Worm (Caenorhabditis elegans) whole organism, dauer: ENCODE data around the gene egl-15.

Source experiments
- unc-62 ChIP-seq: sonication (generic microtip); optimal IDR thresholded peaks from 2 replicates; lab custom pipeline; 2017; ENCODE audit warnings: missing biosample characterization, missing genetic modification reagents, missing genetic modification characterization

Gene egl-15

DNA sequence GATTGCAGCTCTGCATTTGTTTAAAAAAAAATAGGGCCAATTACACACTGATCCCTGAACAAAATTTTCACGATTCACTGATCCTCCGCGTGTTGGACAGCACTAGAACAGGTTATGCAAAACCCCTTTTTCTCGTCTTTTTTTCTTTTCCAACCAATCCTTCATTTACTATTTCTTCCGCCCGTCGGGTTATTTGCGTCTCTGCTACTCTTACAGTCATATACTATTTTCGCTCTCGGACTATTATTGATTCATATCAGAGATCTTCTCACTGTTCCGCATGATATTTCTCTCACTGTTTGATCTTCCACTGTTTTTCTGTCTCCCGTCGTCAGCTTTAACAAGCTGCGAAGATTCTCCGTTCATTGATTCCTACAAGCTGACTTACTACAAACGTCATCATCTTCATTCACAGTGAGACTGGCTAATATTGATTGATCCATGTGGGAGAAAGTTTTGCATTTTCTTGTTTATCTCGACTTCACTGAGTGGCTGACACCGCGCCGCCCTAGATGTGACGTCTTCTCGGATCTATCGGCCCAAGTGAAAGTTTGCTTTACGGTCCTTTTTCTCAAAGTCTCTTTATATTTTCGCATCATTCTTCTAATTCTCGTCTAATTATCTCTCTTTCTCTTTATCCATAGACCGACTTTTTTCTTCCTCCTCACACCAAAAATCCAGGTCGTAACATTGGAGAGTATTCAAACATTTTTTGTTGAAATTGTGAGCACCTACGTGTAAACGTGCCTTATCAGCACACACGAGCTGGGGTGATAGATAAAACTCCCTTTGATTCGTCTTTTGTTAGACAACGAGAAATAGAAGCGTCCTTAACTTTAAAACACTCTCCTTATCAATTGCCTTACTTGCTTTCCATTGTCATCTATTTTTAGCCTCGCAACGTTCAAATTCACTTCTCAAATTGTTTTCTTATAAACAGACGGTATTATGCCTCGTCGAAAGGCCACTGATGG is 20.2 kb downstream of the egl-15 start:
- TF ChIP-seq unc-62 (GFP tag; lab: Kevin White, UChicago) = no peak

DNA sequence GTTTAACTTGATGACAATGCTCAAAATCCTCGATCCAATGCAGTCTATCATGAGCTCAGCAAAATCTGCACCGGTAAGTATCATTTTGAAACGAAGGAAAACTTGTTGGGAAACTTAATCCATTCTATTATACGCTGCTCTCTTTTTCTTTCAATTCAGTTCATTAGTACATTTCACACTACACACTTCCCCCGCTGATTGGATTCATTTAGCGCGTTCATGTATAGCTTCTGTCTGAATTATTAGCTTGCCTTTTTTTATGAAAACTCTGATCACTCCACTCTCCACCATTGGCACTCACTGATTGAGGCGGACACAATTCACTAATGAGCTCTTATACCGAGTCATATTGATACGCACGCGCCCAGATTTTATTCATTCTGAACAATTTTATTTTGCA is 22.0 kb downstream of the egl-15 start:
- no peak for TF ChIP-seq unc-62 (GFP tag; lab: Kevin White, UChicago)

DNA sequence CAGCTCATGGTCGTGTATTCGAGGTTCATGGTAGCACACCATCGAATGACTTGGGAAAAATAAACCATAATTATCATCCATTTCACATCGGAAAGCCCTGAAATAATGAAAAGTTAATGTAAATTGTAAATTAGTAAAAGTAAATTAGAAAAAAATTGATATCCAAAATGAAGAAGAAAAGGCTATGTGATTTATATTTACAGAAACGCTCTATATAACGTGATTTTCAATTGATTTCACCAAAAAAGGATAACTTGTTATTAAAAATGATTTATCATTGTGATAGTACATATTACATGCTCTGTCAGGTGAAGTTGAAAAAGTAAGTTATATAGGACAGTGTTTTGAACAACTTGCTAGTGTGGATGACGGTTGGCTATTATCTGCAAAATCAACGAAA is 26.6 kb downstream of the egl-15 start, which contains the start of gene C09F12.3:
Gene C09F12.3 (minus strand): TSS at position 101 of the 400 bp plus-strand sequence.
- TF ChIP-seq unc-62 (GFP tag; lab: Kevin White, UChicago) = no peak

DNA sequence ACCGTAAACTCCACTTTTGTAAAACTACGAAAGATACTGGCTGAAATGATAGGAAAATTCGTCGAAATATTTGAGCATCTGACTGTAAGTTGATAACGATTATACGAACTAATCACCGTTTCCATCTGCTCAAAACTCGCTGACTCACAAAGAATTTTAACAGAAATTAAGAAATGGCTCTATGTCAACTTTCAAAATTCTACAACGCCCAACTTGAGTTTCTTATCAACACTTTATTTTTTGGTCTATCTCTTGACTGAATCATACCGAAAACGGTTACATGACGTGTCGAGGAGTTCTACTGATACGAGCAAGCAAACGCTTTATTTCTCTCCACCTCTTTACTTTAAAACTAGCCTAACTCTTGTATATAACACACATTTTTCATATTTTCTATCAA is 31.0 kb downstream of the egl-15 start, which contains the start of gene clc-1:
Gene clc-1 (plus strand): TSS at position 264 of the 400 bp plus-strand sequence.
- no peak for TF ChIP-seq unc-62 (GFP tag; lab: Kevin White, UChicago)

DNA sequence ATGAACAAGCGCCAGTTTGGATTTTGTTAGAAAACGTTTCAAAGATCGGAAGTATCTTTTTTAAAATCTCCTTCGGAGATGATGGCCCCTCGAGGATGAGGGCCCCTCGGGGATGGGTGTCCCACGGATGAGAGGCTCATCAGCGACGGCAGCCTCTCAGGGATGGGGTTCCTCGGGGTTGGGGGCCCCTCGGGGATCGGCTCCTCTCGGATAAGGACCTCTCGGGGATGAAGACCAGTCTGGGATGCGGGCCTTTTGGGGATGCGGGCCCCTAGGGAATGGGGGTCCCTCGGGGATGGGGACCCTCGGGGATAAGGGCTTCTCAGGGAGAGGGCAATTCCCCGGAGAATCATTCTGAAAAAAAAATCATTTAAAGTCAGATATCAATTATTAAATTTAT is 34.1 kb downstream of the egl-15 start:
- TF ChIP-seq unc-62 (GFP tag; lab: Kevin White, UChicago) = no peak

DNA sequence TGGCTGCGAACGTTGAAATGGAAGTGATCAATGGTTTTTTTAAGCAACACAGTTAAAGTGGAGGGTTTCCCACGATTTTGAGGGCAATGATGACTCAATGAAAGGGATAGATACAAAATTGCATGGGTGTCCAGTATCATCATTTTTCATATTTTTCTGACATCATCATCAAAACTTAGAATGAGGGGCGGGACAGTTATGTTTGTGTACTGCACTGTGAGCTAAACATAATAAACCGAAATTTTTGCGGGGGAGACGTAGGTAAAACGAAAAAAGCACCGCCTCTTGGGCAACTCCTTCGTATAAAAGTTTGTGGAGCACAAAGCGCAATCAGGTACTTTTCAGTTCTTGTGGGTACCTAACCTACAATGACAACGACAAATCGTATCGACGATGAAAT is 37.4 kb downstream of the egl-15 start, which contains the start of gene C09F12.2:
Gene C09F12.2 (plus strand): TSS at position 301 of the 400 bp plus-strand sequence.
- TF ChIP-seq unc-62 (GFP tag; lab: Kevin White, UChicago) = no peak

DNA sequence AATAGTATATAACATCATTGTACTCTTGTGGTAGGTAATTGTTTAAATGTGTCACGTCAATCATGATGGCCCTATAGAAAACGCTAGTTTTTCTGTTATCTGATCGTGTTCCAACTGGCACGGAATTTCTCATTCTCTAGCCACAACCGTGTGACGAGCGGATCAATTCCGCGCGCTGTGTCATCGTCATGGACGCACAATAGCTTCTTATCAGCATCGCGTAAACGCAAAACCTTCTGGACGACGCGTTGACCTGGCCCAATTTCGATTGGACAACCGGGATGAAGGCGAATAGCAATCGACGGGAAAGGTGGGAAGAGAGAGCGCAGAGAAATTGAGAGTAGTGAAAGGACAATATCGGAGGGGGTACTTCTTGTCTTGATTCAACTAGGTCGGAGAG is 40.8 kb downstream of the egl-15 start, which contains the start of gene lpr-3:
Gene lpr-3 (plus strand): TSS at position 374 of the 400 bp plus-strand sequence.
- no peak for TF ChIP-seq unc-62 (GFP tag; lab: Kevin White, UChicago)

DNA sequence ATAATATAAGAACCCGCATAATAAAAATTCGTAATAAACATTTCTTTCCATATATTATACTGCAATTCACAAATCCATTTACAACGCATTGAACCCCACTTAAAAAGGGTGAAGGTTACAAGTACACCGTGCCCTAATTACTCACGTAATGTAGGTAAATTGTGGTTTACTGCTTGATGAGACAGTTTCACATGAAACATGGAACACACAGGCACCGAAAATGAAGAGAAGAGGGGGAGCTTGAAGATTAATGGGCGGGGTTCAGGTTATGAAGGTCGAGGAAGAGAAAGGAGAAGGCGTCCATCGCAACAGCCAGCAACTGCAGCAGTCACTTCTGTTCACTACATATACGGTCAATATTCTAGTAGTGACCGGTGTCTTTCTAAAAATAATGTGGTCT is 43.5 kb downstream of the egl-15 start, which contains the start of gene lpr-6:
Gene lpr-6 (plus strand): TSS at position 251 of the 400 bp plus-strand sequence.
- TF ChIP-seq unc-62 (GFP tag; lab: Kevin White, UChicago) = no peak

DNA sequence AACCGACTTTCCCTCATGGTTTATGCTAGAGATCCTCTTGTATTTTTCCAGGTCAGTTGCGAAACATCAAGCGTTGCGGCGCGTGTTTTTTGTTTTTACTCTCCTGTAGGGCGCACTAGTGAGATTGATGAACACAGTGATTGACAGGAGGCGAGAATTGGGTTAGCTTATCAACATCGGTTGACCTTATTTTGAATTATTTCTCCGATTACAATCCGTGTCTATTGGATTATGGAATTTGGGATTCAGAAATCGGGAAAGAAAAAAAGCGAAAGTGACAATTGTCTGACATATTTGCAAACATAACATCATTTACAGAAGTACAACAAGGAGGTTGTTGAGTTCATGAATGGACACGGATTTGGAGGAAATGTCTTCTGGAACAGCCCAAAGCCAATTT is 44.7 kb downstream of the egl-15 start:
- TF ChIP-seq unc-62 (GFP tag; lab: Kevin White, UChicago) = no peak

DNA sequence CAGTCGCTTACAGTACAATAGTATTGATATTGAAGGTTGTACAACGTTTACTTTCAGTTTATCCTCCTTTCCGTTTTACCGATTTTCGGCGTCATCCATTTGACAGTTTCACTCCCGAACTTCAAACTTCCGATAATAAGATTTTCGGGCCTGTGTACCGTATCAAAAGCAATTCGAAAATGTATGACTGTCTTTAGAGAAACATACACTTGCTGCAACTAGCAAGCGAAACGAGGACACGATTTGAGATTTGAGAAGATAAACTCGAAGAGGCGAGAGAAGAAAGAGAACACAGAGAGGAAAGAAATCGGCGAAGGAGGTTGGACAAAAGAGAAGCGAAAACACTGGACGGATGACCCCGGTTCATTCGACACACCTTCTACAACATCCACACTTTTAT is 45.7 kb downstream of the egl-15 start, which contains the start of gene lpr-5:
Gene lpr-5 (plus strand): TSS at position 220 of the 400 bp plus-strand sequence.
- no peak for TF ChIP-seq unc-62 (GFP tag; lab: Kevin White, UChicago)

DNA sequence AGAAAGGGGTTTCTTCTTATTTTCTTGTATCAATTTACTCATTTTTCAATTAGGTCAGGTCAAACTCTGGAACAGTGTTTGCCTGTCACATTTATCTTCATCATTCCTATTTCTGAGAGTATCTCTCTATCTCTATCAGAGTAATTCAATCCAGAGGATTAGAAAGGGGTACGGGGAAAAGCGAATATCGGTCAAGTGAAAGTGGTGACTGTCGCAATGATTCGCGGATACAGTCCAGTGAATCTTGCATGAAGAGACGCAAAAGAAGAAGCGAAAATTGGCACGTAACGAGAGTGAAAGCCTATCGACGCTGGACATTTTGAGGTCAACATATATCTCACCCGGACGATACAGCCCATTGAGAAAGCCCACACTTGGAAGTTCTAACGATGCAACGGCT is 48.6 kb downstream of the egl-15 start, which contains the start of gene lpr-4:
Gene lpr-4 (plus strand): TSS at position 328 of the 400 bp plus-strand sequence.
- TF ChIP-seq unc-62 (GFP tag; lab: Kevin White, UChicago) = no peak

DNA sequence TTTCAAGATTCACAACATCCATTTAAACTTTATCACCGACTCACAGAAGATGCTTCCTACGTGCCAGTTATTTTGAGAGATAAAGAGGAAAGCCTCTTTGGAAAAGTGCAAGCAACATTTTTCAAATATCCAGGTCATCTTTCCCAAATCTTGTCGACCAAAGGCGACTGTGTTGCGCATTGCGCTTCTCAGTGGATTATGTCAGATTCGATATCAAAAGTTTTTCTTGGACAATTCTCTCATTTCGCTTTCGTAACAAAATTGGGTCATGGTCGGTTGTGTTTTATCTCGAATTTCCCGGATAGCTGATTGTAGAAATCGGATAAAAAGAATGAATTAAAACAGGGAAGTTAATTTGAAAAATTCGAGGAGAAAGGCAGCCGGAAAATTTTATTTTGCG is 51.1 kb downstream of the egl-15 start:
- TF ChIP-seq unc-62 (GFP tag; lab: Kevin White, UChicago) = no peak

DNA sequence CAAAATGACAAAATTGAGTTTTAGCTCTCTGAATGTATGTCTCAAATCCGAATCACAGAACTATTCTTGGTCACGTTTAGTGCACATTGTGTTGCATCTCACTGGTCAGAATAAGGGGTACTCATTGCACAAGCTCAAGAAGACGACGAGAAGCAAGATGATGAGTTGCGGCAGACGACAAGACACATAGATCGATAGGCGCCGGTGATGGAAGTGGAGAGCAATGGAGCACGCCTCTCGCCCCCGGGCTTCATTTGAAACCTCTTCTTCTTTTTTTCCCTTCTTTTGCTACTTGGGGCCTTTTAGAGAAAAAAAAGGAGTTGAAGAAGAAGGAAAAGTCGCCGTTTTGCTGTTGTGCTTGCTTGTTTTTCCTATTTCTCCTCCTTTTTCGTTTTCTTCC is 52.1 kb downstream of the egl-15 start, which contains the start of gene apt-9:
Gene apt-9 (plus strand): TSS at position 194 of the 400 bp plus-strand sequence.
- TF ChIP-seq unc-62 (GFP tag; lab: Kevin White, UChicago) = no peak

DNA sequence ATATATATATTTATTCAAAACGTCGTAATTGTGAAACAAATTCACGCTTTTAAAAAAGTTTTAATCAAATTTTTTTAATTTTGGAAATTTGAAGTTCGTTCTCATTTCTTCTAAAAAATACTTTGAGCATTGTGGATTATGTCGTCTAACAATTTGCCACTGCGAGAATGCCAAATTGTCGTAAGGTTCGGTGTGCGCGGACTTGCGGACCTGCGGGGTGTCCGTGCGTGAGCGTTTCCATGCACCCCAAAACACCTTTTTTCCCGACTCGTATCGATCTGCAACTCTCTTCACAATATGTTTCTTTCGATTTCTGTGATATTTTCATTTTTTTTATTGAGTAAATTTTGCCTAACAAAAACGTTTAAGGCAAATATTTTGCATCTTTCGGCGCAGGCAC is 56.5 kb downstream of the egl-15 start:
- no peak for TF ChIP-seq unc-62 (GFP tag; lab: Kevin White, UChicago)
